Worm (Caenorhabditis elegans): ENCODE measurements around the gene csn-6.

DNA sequence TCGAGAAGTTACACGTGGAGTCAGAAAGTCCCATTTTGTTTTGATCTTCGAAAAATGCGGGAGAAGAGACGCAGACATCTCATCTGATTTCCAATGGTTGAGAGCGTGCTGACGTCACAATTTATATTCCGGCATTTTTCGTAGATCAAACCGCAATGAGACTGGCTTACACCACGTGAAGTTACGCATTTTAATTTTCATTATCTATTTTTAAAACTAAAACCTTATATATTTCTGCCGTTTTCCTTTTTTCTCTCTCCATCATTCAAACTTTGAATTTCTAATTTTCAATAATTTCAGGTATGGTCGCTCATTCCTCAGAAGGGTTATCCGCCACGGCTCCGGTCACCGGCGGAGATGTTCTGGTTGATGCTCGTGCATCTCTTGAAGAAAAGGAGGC is 14.7 kb downstream of the csn-6 start, which contains the start of gene fat-1:
- no peak for TF ChIP-seq tra-4 (tag; optimal IDR thresholded peaks at IDR 0.05)
- no peak for TF ChIP-seq flt-1 (GFP tag; IDR thresholded peaks at IDR 0.05)
- TF ChIP-seq ama-1 (optimal IDR thresholded peaks at IDR 0.05): no peak
- TF ChIP-seq ceh-36 (tag; optimal IDR thresholded peaks at IDR 0.05): no peak
- TF ChIP-seq ets-7 (tag; optimal IDR thresholded peaks at IDR 0.05): no peak
- no peak for TF ChIP-seq aly-1 (tag; optimal IDR thresholded peaks at IDR 0.05)
- no peak for TF ChIP-seq tbx-37 (GFP tag; conservative IDR thresholded peaks at IDR 0.05)
- TF ChIP-seq hmbx-1 (tag; optimal IDR thresholded peaks at IDR 0.05): no peak
- TF ChIP-seq pes-1 (GFP tag; IDR thresholded peaks at IDR 0.05): no peak
- no peak for TF ChIP-seq hnd-1 (tag; optimal IDR thresholded peaks at IDR 0.05)
- TF ChIP-seq hmg-4 (GFP tag; optimal IDR thresholded peaks at IDR 0.05): no peak
- no peak for TF ChIP-seq ceh-13 (GFP tag; optimal IDR thresholded peaks at IDR 0.05)
